Comparison of ENCODE assay signal across 3 worm cellular contexts in genomic region chrV:7595132-7595531, ce11.
TF ChIP-seq lines count a peak whose summit lies in the region.

No protein-coding gene starts in this region.

TF ChIP-seq in whole organism, L2 larva, 48 proteins besides CTCF, POLR2A, EP300 and RAD21:
- TF ChIP-seq snpc-4 (tag; optimal IDR thresholded peaks at IDR 0.05; lab: Kevin White, UChicago) (peak; percentile 24), ama-1 (optimal IDR thresholded peaks at IDR 0.05; lab: Kevin White, UChicago) (no peak)
TF ChIP-seq in whole organism, L2 larva: peak in this region for 1.

TF ChIP-seq in whole organism, L3 larva, 47 proteins besides CTCF, POLR2A, EP300 and RAD21:
- TF ChIP-seq elt-3 (tag; optimal IDR thresholded peaks at IDR 0.05; lab: Kevin White, UChicago) (no peak), snpc-4 (tag; optimal IDR thresholded peaks at IDR 0.05; lab: Kevin White, UChicago) (peak; percentile 6), eor-1 (tag; optimal IDR thresholded peaks at IDR 0.05; lab: Kevin White, UChicago) (no peak), ceh-16 (tag; optimal IDR thresholded peaks at IDR 0.05; lab: Kevin White, UChicago) (no peak), pha-4 (tag; optimal IDR thresholded peaks at IDR 0.05; lab: Kevin White, UChicago) (no peak)
TF ChIP-seq in whole organism, L3 larva: peak in this region for 1.

TF ChIP-seq in whole organism, young adult, 124 proteins besides CTCF, POLR2A, EP300 and RAD21:
- TF ChIP-seq snpc-1.1 (tag; optimal IDR thresholded peaks at IDR 0.05; lab: Kevin White, UChicago; ENCODE audit: insufficient read depth) (peak; percentile 59), egrh-3 (GFP tag; IDR thresholded peaks at IDR 0.05; lab: Robert Waterston, UW) (no peak), snpc-4 (GFP tag; optimal IDR thresholded peaks at IDR 0.05; lab: Kevin White, UChicago) (no peak), snpc-4 (tag; optimal IDR thresholded peaks at IDR 0.05; lab: Kevin White, UChicago) (peak in 2 of 4 experiments; percentile 72 to 81), atf-7 (tag; optimal IDR thresholded peaks at IDR 0.05; lab: Kevin White, UChicago) (no peak)
TF ChIP-seq in whole organism, young adult: peak in this region for 2.
